Fruit fly (Drosophila melanogaster) whole organism, embryonic: ENCODE data around the gene PGRP-LE.

Source experiments
- Atf-2 ChIP-seq: fragments of 200-800 bp; sonication (Bioruptor generic); optimal IDR thresholded peaks from 2 replicates; lab custom pipeline; 2016; ENCODE audit warnings: missing biosample characterization, missing genetic modification characterization
- CG11723 ChIP-seq: fragments of 200-800 bp; sonication (Bioruptor generic); optimal IDR thresholded peaks from 2 replicates; lab custom pipeline; 2017; ENCODE audit warnings: missing biosample characterization, mild to moderate bottlenecking, missing genetic modification characterization
- CG12391 ChIP-seq: fragments of 200-800 bp; sonication (Bioruptor generic); optimal IDR thresholded peaks from 3 replicates; lab custom pipeline; 2018; ENCODE audit warnings: missing biosample characterization, mild to moderate bottlenecking, missing genetic modification characterization, moderate library complexity
- CG13123 ChIP-seq: fragments of 200-800 bp; sonication (Bioruptor generic); optimal IDR thresholded peaks from 2 replicates; lab custom pipeline; 2016; ENCODE audit warnings: missing biosample characterization, missing genetic modification characterization
- CG13287 ChIP-seq: fragments of 200-800 bp; sonication (Bioruptor generic); IDR thresholded peaks from 2 replicates; pipeline ENCODE4 v1.3.6; 2022; ENCODE audit warnings: missing biosample characterization, missing genetic modification characterization; ENCODE audit not compliant: partially characterized antibody
- CG13296 ChIP-seq: fragments of 200-800 bp; sonication (Bioruptor generic); optimal IDR thresholded peaks from 3 replicates; lab custom pipeline; 2018; ENCODE audit warnings: missing biosample characterization, mild to moderate bottlenecking, missing genetic modification characterization
- CG14050 ChIP-seq: fragments of 200-800 bp; sonication (Bioruptor generic); IDR thresholded peaks from 3 replicates; pipeline ENCODE4 v1.3.6; 2022; ENCODE audit warnings: missing biosample characterization, missing genetic modification characterization
- CG16863 ChIP-seq: fragments of 200-800 bp; sonication (Bioruptor generic); optimal IDR thresholded peaks from 3 replicates; lab custom pipeline; 2016; ENCODE audit warnings: missing biosample characterization, missing genetic modification characterization
- CG17385 ChIP-seq: fragments of 200-800 bp; sonication (Bioruptor generic); optimal IDR thresholded peaks from 3 replicates; lab custom pipeline; 2018; ENCODE audit warnings: missing biosample characterization, mild to moderate bottlenecking, missing genetic modification characterization
- CG17612 ChIP-seq: fragments of 200-800 bp; sonication (Bioruptor generic); IDR thresholded peaks from 2 replicates; pipeline ENCODE4 v1.3.6; 2022; ENCODE audit warnings: missing biosample characterization, missing genetic modification characterization
- CG18619 ChIP-seq: fragments of 200-800 bp; sonication (Bioruptor generic); optimal IDR thresholded peaks from 3 replicates; lab custom pipeline; 2017; ENCODE audit warnings: missing biosample characterization, mild to moderate bottlenecking, missing genetic modification characterization
- CG2116 ChIP-seq: fragments of 200-800 bp; sonication (Bioruptor generic); optimal IDR thresholded peaks from 3 replicates; lab custom pipeline; 2018; ENCODE audit warnings: missing biosample characterization, mild to moderate bottlenecking, missing genetic modification characterization
- CG31224 ChIP-seq: fragments of 200-800 bp; sonication (Bioruptor generic); IDR thresholded peaks from 2 replicates; pipeline ENCODE4 v1.3.6; 2022; ENCODE audit warnings: missing biosample characterization, missing genetic modification characterization
- CG3163 ChIP-seq: fragments of 200-800 bp; sonication (Bioruptor generic); optimal IDR thresholded peaks from 3 replicates; lab custom pipeline; 2016; ENCODE audit warnings: missing biosample characterization, missing genetic modification characterization
- CG32532 ChIP-seq: fragments of 200-800 bp; sonication (Bioruptor generic); IDR thresholded peaks from 2 replicates; pipeline ENCODE4 v1.3.6; 2022; ENCODE audit warnings: missing biosample characterization, missing genetic modification characterization
- CG33557 ChIP-seq: fragments of 200-800 bp; sonication (Bioruptor generic); optimal IDR thresholded peaks from 2 replicates; lab custom pipeline; 2019; ENCODE audit warnings: missing biosample characterization, mild to moderate bottlenecking, missing genetic modification characterization, moderate library complexity
- CG42726 ChIP-seq: fragments of 200-800 bp; sonication (Bioruptor generic); IDR thresholded peaks from 2 replicates; pipeline ENCODE4 v1.3.6; 2022; ENCODE audit warnings: missing biosample characterization, missing genetic modification characterization; ENCODE audit not compliant: partially characterized antibody
- CG4854 ChIP-seq: fragments of 200-800 bp; sonication (Bioruptor generic); optimal IDR thresholded peaks from 2 replicates; lab custom pipeline; 2016; ENCODE audit warnings: missing biosample characterization, missing genetic modification characterization, inconsistent platforms
- CG6272 ChIP-seq: fragments of 200-800 bp; sonication (Bioruptor generic); IDR thresholded peaks from 2 replicates; pipeline ENCODE4 v1.3.6; 2022; ENCODE audit warnings: missing biosample characterization, missing genetic modification characterization
- CG6683 ChIP-seq: fragments of 200-800 bp; sonication (Bioruptor generic); optimal IDR thresholded peaks from 2 replicates; lab custom pipeline; 2017; ENCODE audit warnings: missing biosample characterization, mild to moderate bottlenecking, missing genetic modification characterization, missing genetic modification reagents
- CG7271 ChIP-seq: fragments of 200-800 bp; sonication (Bioruptor generic); optimal IDR thresholded peaks from 2 replicates; lab custom pipeline; 2018; ENCODE audit warnings: missing biosample characterization, mild to moderate bottlenecking, missing genetic modification characterization, moderate library complexity
- CG7372 ChIP-seq: fragments of 200-800 bp; sonication (Bioruptor generic); IDR thresholded peaks from 2 replicates; pipeline ENCODE4 v1.3.6; 2022; ENCODE audit warnings: missing biosample characterization, missing genetic modification characterization
- CG8359 ChIP-seq: fragments of 200-800 bp; sonication (Bioruptor generic); optimal IDR thresholded peaks from 2 replicates; lab custom pipeline; 2017; ENCODE audit warnings: missing biosample characterization, mild to moderate bottlenecking, missing genetic modification characterization, borderline replicate concordance
- CTCF ChIP-seq: fragments of 200-800 bp; sonication (Bioruptor generic); optimal IDR thresholded peaks from 2 replicates; lab custom pipeline; 2017; ENCODE audit warnings: missing biosample characterization, mild to moderate bottlenecking, missing genetic modification characterization, moderate library complexity
- Deaf1 ChIP-seq: fragments of 200-800 bp; optimal IDR thresholded peaks from 3 replicates; lab custom pipeline; 2019; ENCODE audit warnings: missing biosample characterization, mild to moderate bottlenecking, missing genetic modification characterization, moderate library complexity
- Doc2 ChIP-seq: fragments of 200-800 bp; sonication (Bioruptor generic); IDR thresholded peaks from 2 replicates; pipeline ENCODE4 v1.3.6; 2022; ENCODE audit warnings: missing biosample characterization, missing genetic modification characterization
- Ets97D ChIP-seq: fragments of 200-800 bp; sonication (Bioruptor generic); optimal IDR thresholded peaks from 3 replicates; lab custom pipeline; 2016; ENCODE audit warnings: missing biosample characterization, missing genetic modification characterization
- Max ChIP-seq: fragments of 200-800 bp; sonication (Bioruptor generic); optimal IDR thresholded peaks from 2 replicates; lab custom pipeline; 2016; ENCODE audit warnings: missing biosample characterization, mild to moderate bottlenecking, missing genetic modification characterization
- NfI ChIP-seq: fragments of 200-800 bp; sonication (Bioruptor generic); optimal IDR thresholded peaks from 3 replicates; lab custom pipeline; 2018; ENCODE audit warnings: missing biosample characterization, mild to moderate bottlenecking, missing genetic modification characterization, moderate library complexity
- Opbp ChIP-seq: fragments of 200-800 bp; sonication (Bioruptor generic); IDR thresholded peaks from 3 replicates; pipeline ENCODE4 v1.3.6; 2022; ENCODE audit warnings: missing biosample characterization, missing genetic modification characterization; ENCODE audit not compliant: partially characterized antibody
- Scr ChIP-seq: fragments of 200-800 bp; sonication (Bioruptor generic); IDR thresholded peaks from 2 replicates; pipeline ENCODE4 v1.3.6; 2022; ENCODE audit warnings: missing biosample characterization, missing genetic modification characterization; ENCODE audit not compliant: partially characterized antibody
- ash1 ChIP-seq: fragments of 200-800 bp; sonication (Bioruptor generic); optimal IDR thresholded peaks from 2 replicates; lab custom pipeline; 2018; ENCODE audit warnings: missing biosample characterization, mild to moderate bottlenecking, missing genetic modification characterization
- cas ChIP-seq: fragments of 200-800 bp; sonication (Bioruptor generic); IDR thresholded peaks from 2 replicates; pipeline ENCODE4 v1.3.6; 2022; ENCODE audit warnings: missing biosample characterization, missing genetic modification characterization
- cg ChIP-seq: fragments of 200-800 bp; sonication (Bioruptor generic); optimal IDR thresholded peaks from 3 replicates; lab custom pipeline; 2019; ENCODE audit warnings: missing biosample characterization, mild to moderate bottlenecking, missing genetic modification characterization, moderate library complexity
- croc ChIP-seq: fragments of 200-800 bp; sonication (Bioruptor generic); conservative IDR thresholded peaks from 3 replicates; pipeline ENCODE4 v1.3.6; 2022; ENCODE audit warnings: missing biosample characterization, missing genetic modification characterization
- disco-r ChIP-seq: fragments of 200-800 bp; sonication (Bioruptor generic); optimal IDR thresholded peaks from 2 replicates; lab custom pipeline; 2016; ENCODE audit warnings: missing biosample characterization, missing genetic modification characterization
- emc ChIP-seq: fragments of 200-800 bp; sonication (Bioruptor generic); optimal IDR thresholded peaks from 2 replicates; lab custom pipeline; 2016; ENCODE audit warnings: missing biosample characterization, missing genetic modification characterization
- fu2 ChIP-seq: fragments of 200-800 bp; sonication (Bioruptor generic); optimal IDR thresholded peaks from 2 replicates; lab custom pipeline; 2016; ENCODE audit warnings: missing biosample characterization, missing genetic modification characterization
- luna ChIP-seq: fragments of 200-800 bp; sonication (Bioruptor generic); optimal IDR thresholded peaks from 2 replicates; lab custom pipeline; 2016; ENCODE audit warnings: missing biosample characterization, missing genetic modification characterization
- nmo ChIP-seq: fragments of 200-800 bp; sonication (Bioruptor generic); optimal IDR thresholded peaks from 2 replicates; lab custom pipeline; 2018; ENCODE audit warnings: missing biosample characterization, mild to moderate bottlenecking, missing genetic modification characterization, moderate library complexity
- pan ChIP-seq, 4 experiments: fragments of >200 bp in 3 of 4; fragments of 200-800 bp in 1 of 4; sonication (Bioruptor generic) in 1 of 4; optimal IDR thresholded peaks in 3 of 4; IDR thresholded peaks in 1 of 4; 2 replicates each; pipeline versions ENCODE4 v1.3.6 to Lab custom; 2017 to 2022; ENCODE audit warnings: missing biosample characterization in 2 of 4, missing genetic modification characterization in 2 of 4, mixed read lengths in 1 of 4
- pho ChIP-seq: fragments of 200-800 bp; sonication (Bioruptor generic); optimal IDR thresholded peaks from 2 replicates; lab custom pipeline; 2016; ENCODE audit warnings: missing biosample characterization, missing genetic modification characterization
- phol ChIP-seq: fragments of 200-800 bp; sonication (Bioruptor generic); optimal IDR thresholded peaks from 3 replicates; lab custom pipeline; 2018; ENCODE audit warnings: missing biosample characterization, mild to moderate bottlenecking, missing genetic modification characterization, moderate library complexity
- prd ChIP-seq, 3 experiments: fragments of >200 bp in 2 of 3; fragments of 200-800 bp in 1 of 3; sonication (Bioruptor generic) in 1 of 3; optimal IDR thresholded peaks in 2 of 3; IDR thresholded peaks in 1 of 3; 2 replicates in 2 of 3; 3 replicates in 1 of 3; pipeline versions ENCODE4 v1.3.6 to Lab custom; 2017 to 2022; ENCODE audit warnings: missing biosample characterization in 1 of 3, missing genetic modification characterization in 1 of 3
- rib ChIP-seq: fragments of 200-800 bp; sonication (Bioruptor generic); IDR thresholded peaks from 2 replicates; pipeline ENCODE4 v1.3.6; 2022; ENCODE audit warnings: missing biosample characterization, missing genetic modification characterization
- row ChIP-seq: fragments of 200-800 bp; sonication (Bioruptor generic); IDR thresholded peaks from 3 replicates; pipeline ENCODE4 v1.3.6; 2022; ENCODE audit warnings: missing biosample characterization, missing genetic modification characterization
- sens-2 ChIP-seq: fragments of 200-800 bp; sonication (Bioruptor generic); IDR thresholded peaks from 2 replicates; pipeline ENCODE4 v1.3.6; 2022; ENCODE audit warnings: missing biosample characterization, missing genetic modification characterization
- tna ChIP-seq: fragments of 200-800 bp; sonication (Bioruptor generic); IDR thresholded peaks from 2 replicates; pipeline ENCODE4 v1.3.6; 2022; ENCODE audit warnings: missing biosample characterization, missing genetic modification characterization; ENCODE audit not compliant: partially characterized antibody
- trh ChIP-seq: fragments of 200-800 bp; sonication (Bioruptor generic); optimal IDR thresholded peaks from 2 replicates; lab custom pipeline; 2016; ENCODE audit warnings: missing biosample characterization, missing genetic modification characterization
- tx ChIP-seq: fragments of 200-800 bp; sonication (Bioruptor generic); optimal IDR thresholded peaks from 2 replicates; lab custom pipeline; 2016; ENCODE audit warnings: missing biosample characterization, missing genetic modification characterization

Gene PGRP-LE

DNA sequence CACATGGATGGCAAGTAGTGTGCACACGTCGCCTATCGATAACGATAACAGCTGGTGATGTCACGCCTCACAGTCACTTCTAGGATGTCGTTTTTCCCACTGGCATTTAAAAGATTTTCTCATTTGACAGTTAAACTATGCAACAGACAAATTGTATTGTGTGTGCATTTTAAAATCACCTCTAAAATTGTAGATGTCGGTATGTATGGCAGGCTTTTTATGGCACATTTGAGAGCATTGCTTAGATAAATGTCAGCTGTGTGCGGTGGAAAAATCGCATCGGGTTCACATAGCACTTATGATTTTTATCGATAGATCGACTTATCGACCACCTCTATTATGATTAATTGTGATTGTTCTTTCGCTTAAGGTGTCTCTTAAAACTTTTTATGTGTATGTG lies 40.5 kb upstream of the PGRP-LE start, which contains the start of the genes ArgRS and CG8578 (continued):
- no peak for TF ChIP-seq CG13296 (GFP tag; lab: Kevin White, UChicago)
- TF ChIP-seq CG7372: peak; percentile 77
- TF ChIP-seq CG11723 (GFP tag; lab: Kevin White, UChicago): no peak
- TF ChIP-seq cas: 0 out of 2 replicates have a peak, but pooled peaks have one; percentile 28
- TF ChIP-seq phol (tag; lab: Kevin White, UChicago): peak; percentile 60
- TF ChIP-seq CG18619 (GFP tag; lab: Kevin White, UChicago): no peak
- TF ChIP-seq Max (GFP tag; lab: Kevin White, UChicago): peak; percentile 39
- TF ChIP-seq CG32532 (GFP tag; lab: Robert Waterston, UW): no peak; the same call in 1 of the 2 replicates
- peak; percentile 39 for TF ChIP-seq CTCF (GFP tag; lab: Kevin White, UChicago)
- TF ChIP-seq ash1 (GFP tag; lab: Kevin White, UChicago): no peak
- TF ChIP-seq croc (GFP tag; lab: Robert Waterston, UW): peak; percentile 40; the same call in 1 of the 3 replicates
- TF ChIP-seq cg (GFP tag; lab: Kevin White, UChicago): peak; percentile 26
- TF ChIP-seq CG17612 (GFP tag; lab: Robert Waterston, UW): no peak
- peak; percentile 68 for TF ChIP-seq CG2116 (GFP tag; lab: Kevin White, UChicago)
- no peak for TF ChIP-seq NfI (GFP tag; lab: Kevin White, UChicago)
- TF ChIP-seq prd (optimal IDR thresholded peaks at IDR 0.05; lab: Kevin White, UChicago): no peak
- TF ChIP-seq prd (GFP tag; IDR thresholded peaks at IDR 0.05; lab: Robert Waterston, UW): peak; percentile 85
- TF ChIP-seq CG7271 (tag; lab: Kevin White, UChicago): no peak
- peak; percentile 30 for TF ChIP-seq CG33557 (GFP tag; lab: Kevin White, UChicago)
- TF ChIP-seq CG14050 (GFP tag; lab: Robert Waterston, UW): no peak
- TF ChIP-seq CG3163 (GFP tag; lab: Kevin White, UChicago): peak; percentile 40
- peak; percentile 57 for TF ChIP-seq luna
- TF ChIP-seq CG13287: peak; percentile 85
- no peak for TF ChIP-seq pho (GFP tag; lab: Kevin White, UChicago)
- no peak for TF ChIP-seq CG8359 (GFP tag; lab: Kevin White, UChicago)
- no peak for TF ChIP-seq sens-2 (GFP tag; lab: Robert Waterston, UW)
- TF ChIP-seq Opbp: peak; percentile 71; the same call in 2 of the 3 replicates
- no peak for TF ChIP-seq emc (GFP tag; lab: Kevin White, UChicago)
- TF ChIP-seq Atf-2 (GFP tag; lab: Kevin White, UChicago): peak; percentile 6
- TF ChIP-seq CG42726 (GFP tag; lab: Robert Waterston, UW): no peak
- no peak for TF ChIP-seq pan (optimal IDR thresholded peaks at IDR 0.05; lab: Kevin White, UChicago)
- peak in 1 of 2 experiments; percentile 76 for TF ChIP-seq pan (GFP tag; optimal IDR thresholded peaks at IDR 0.05 in 1 of 2, IDR thresholded peaks at IDR 0.05 in 1 of 2)
- no peak for TF ChIP-seq disco-r (GFP tag; lab: Kevin White, UChicago)
- TF ChIP-seq CG4854: no peak
- TF ChIP-seq Ets97D (GFP tag; lab: Kevin White, UChicago): peak; percentile 73
- TF ChIP-seq Doc2 (GFP tag; lab: Robert Waterston, UW): no peak
- TF ChIP-seq CG12391 (tag; lab: Kevin White, UChicago): peak; percentile 32
- peak; percentile 67; the same call in 1 of the 2 replicates for TF ChIP-seq tna (GFP tag; lab: Robert Waterston, UW)
- TF ChIP-seq fu2: peak; percentile 38
- peak; percentile 89 for TF ChIP-seq row (GFP tag; lab: Robert Waterston, UW)
- no peak for TF ChIP-seq trh (GFP tag; lab: Kevin White, UChicago)
- no peak for TF ChIP-seq Deaf1 (tag; lab: Kevin White, UChicago)
- no peak for TF ChIP-seq CG31224
- TF ChIP-seq Scr: peak; percentile 88
- TF ChIP-seq CG6683 (GFP tag; lab: Kevin White, UChicago): no peak
- no peak for TF ChIP-seq rib (GFP tag; lab: Robert Waterston, UW)
- peak; percentile 35 for TF ChIP-seq CG16863 (GFP tag; lab: Kevin White, UChicago)
- TF ChIP-seq CG17385: peak; percentile 22
- peak; percentile 92 for TF ChIP-seq nmo (GFP tag; lab: Kevin White, UChicago)
- no peak for TF ChIP-seq CG13123 (GFP tag; lab: Kevin White, UChicago)
- TF ChIP-seq CG6272 (GFP tag; lab: Robert Waterston, UW): peak; percentile 69
- TF ChIP-seq tx (GFP tag; lab: Kevin White, UChicago): peak; percentile 19
